Worm (Caenorhabditis elegans): ENCODE measurements around the gene Y79H2A.12.

DNA sequence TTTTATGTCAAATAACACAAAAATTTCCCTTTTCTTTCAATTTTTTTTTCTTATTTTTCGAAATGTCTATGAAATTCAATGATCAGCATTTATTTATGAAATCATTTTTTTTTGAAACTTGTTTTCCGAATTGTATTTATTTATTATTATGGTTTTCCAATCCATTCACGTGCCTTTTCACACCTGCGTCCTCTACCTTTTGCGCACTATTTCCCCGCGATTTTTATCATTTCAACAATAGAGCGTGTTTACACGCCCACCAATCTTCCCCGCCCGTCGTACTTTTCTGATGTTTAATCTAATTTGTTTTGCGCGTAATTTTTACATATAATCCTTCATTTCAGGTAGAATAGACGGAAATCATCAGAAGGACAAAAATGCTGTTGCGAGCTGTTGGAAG, 38.8 kb downstream of the Y79H2A.12 start, which contains the start of gene wah-1:
- TF ChIP-seq sdz-12 (GFP tag; optimal IDR thresholded peaks at IDR 0.05) = no peak
- no peak for TF ChIP-seq lin-39 (tag; optimal IDR thresholded peaks at IDR 0.05)
- no peak for TF ChIP-seq zag-1 (tag; optimal IDR thresholded peaks at IDR 0.05)
- TF ChIP-seq ctbp-1 (GFP tag; IDR thresholded peaks at IDR 0.05) = no peak
- no peak for TF ChIP-seq egl-27 (tag; optimal IDR thresholded peaks at IDR 0.05)
